Worm (Caenorhabditis elegans): ENCODE results near the gene W06G6.11.

W06G6.11 gene

DNA sequence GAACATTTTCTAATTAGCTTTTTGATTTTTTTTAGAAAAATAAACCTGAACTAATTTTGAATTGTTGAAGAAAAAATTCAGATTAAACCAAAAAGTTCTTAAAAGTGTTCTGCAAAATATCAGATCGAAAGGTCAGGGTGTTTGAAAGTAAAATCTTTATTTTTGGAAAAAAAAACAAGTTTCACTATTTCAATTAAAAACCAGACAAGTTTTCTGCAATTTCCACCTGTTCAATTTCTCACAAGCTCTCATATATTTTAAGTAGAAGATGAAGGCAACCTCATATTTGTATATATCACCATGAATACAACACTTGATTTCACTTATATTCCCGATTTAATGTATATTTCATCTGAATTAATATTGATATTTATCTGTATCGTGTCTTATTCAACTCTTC, 38.1 kb upstream of the W06G6.11 start, which contains the start of gene srz-102:
Gene srz-102, plus strand, starts transcription at position 301 of the 400 bp plus-strand sequence.
- TF ChIP-seq nhr-237 (tag; optimal IDR thresholded peaks at IDR 0.05): no peak
- no peak for TF ChIP-seq unc-39 (tag; optimal IDR thresholded peaks at IDR 0.05)
- TF ChIP-seq daf-12 (tag; optimal IDR thresholded peaks at IDR 0.05): no peak
- TF ChIP-seq fkh-2 (tag; optimal IDR thresholded peaks at IDR 0.05): no peak
- TF ChIP-seq nhr-28 (tag; optimal IDR thresholded peaks at IDR 0.05): no peak
- TF ChIP-seq ceh-82 (tag; optimal IDR thresholded peaks at IDR 0.05): no peak
- TF ChIP-seq ceh-16 (tag; optimal IDR thresholded peaks at IDR 0.05): no peak
- no peak for TF ChIP-seq zag-1 (tag; optimal IDR thresholded peaks at IDR 0.05)
- no peak for TF ChIP-seq mml-1 (tag; optimal IDR thresholded peaks at IDR 0.05)
- no peak for TF ChIP-seq lsy-12 (tag; optimal IDR thresholded peaks at IDR 0.05)
- TF ChIP-seq snpc-4 (tag; optimal IDR thresholded peaks at IDR 0.05): no peak
- TF ChIP-seq elt-3 (tag; optimal IDR thresholded peaks at IDR 0.05): no peak
- TF ChIP-seq pha-4 (tag; optimal IDR thresholded peaks at IDR 0.05): no peak
- TF ChIP-seq elt-1 (tag; optimal IDR thresholded peaks at IDR 0.05): no peak
- TF ChIP-seq lin-15B (tag; optimal IDR thresholded peaks at IDR 0.05): no peak
- no peak for TF ChIP-seq nhr-25 (tag; optimal IDR thresholded peaks at IDR 0.05)
- no peak for TF ChIP-seq fos-1 (tag; optimal IDR thresholded peaks at IDR 0.05)
- no peak for TF ChIP-seq fkh-10 (GFP tag; optimal IDR thresholded peaks at IDR 0.05)
- TF ChIP-seq eor-1 (tag; optimal IDR thresholded peaks at IDR 0.05): no peak

DNA sequence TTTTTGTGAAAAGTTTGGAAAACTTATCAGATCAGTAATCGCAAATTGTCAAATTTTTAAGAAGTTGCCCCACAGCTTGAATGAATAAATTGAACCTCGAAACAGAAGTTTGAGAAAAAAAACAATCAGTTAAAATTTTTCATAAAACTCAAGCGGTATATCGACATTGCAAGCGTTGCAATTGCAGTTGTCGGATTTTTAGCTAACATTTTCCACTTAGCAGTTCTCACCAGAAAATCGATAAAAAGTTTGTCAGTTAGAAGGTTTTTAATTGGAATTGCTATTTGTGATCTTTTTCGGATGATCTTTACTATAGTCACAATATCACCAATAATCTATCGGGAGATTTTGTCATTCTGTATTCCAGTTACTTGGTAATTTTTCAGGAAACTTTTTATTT, 36.6 kb upstream of the W06G6.11 start, which contains the start of gene srw-43:
Gene srw-43, plus strand, starts transcription at position 301 of the 400 bp plus-strand sequence.
- TF ChIP-seq ztf-4 (tag; optimal IDR thresholded peaks at IDR 0.05) (no peak), pqm-1 (tag; optimal IDR thresholded peaks at IDR 0.05) (no peak), ceh-28 (tag; optimal IDR thresholded peaks at IDR 0.05) (no peak), nhr-237 (tag; optimal IDR thresholded peaks at IDR 0.05) (no peak), egl-27 (tag; optimal IDR thresholded peaks at IDR 0.05) (no peak), mdl-1 (tag; optimal IDR thresholded peaks at IDR 0.05) (no peak), fkh-2 (tag; optimal IDR thresholded peaks at IDR 0.05) (no peak), elt-2 (tag; optimal IDR thresholded peaks at IDR 0.05) (no peak), lin-15B (tag; optimal IDR thresholded peaks at IDR 0.05) (no peak), nhr-11 (tag; optimal IDR thresholded peaks at IDR 0.05) (no peak), daf-12 (tag; optimal IDR thresholded peaks at IDR 0.05) (no peak)

DNA sequence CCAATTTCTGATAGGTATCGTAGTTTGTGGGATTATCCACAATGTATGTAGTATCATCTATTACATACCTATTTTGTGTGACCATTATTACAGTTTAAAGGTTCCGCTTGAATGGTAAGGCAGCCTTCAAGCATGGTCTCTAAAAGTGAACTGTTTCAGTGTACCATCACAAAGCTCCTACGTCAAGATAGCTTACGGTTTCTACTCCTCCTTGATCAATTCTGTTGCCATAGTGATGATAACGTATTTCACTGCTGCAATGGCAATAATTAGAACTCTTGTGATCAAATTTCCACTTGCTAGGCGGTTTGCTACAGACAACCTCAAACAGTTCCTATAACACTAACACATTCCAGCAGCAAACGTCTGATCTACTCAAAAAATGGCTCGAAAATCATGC, 34.3 kb upstream of the W06G6.11 start:
- no peak for TF ChIP-seq elt-2 (tag; optimal IDR thresholded peaks at IDR 0.05)
- no peak for TF ChIP-seq nhr-43 (tag; optimal IDR thresholded peaks at IDR 0.05; ENCODE audit: poor library complexity, severe bottlenecking)
- TF ChIP-seq nhr-28 (tag; optimal IDR thresholded peaks at IDR 0.05): no peak
- no peak for TF ChIP-seq egl-5 (tag; optimal IDR thresholded peaks at IDR 0.05)
- TF ChIP-seq fkh-10 (GFP tag; optimal IDR thresholded peaks at IDR 0.05): no peak
- no peak for TF ChIP-seq sea-2 (GFP tag; optimal IDR thresholded peaks at IDR 0.05)
- TF ChIP-seq ama-1 (optimal IDR thresholded peaks at IDR 0.05): no peak
- TF ChIP-seq tbx-2 (tag; optimal IDR thresholded peaks at IDR 0.05): no peak

DNA sequence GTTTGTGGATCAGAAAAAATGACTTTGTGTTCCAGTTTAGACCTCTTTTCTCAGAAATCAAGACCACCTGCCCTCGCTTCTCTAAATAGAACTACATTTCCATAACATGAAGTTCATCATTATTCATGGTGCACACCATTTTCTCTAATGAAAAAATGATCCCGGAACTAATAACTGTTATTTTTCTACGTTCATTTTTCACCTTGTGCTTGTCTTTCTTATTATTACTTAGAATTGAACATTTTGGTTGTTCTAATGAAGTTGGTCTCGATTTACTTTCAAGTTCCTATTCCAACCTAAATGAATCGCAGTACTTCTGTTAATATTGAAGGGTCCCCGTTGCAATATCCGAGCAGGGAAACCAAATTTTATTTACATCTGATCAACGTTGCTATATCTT, 33.8 kb upstream of the W06G6.11 start, which contains the start of gene srw-36:
Gene srw-36, plus strand, starts transcription at position 301 of the 400 bp plus-strand sequence.
- no peak for TF ChIP-seq zag-1 (tag; optimal IDR thresholded peaks at IDR 0.05)
- no peak for TF ChIP-seq ceh-16 (tag; optimal IDR thresholded peaks at IDR 0.05)
- TF ChIP-seq lin-15B (tag; optimal IDR thresholded peaks at IDR 0.05): no peak
- TF ChIP-seq fkh-2 (tag; optimal IDR thresholded peaks at IDR 0.05): no peak
- no peak for TF ChIP-seq jun-1 (tag; optimal IDR thresholded peaks at IDR 0.05)
- TF ChIP-seq nhr-76 (tag; optimal IDR thresholded peaks at IDR 0.05): no peak
- TF ChIP-seq lsy-12 (tag; optimal IDR thresholded peaks at IDR 0.05): no peak
- no peak for TF ChIP-seq nhr-43 (tag; optimal IDR thresholded peaks at IDR 0.05; ENCODE audit: poor library complexity, severe bottlenecking)
- TF ChIP-seq ztf-4 (tag; optimal IDR thresholded peaks at IDR 0.05): no peak
- TF ChIP-seq elt-3 (tag; optimal IDR thresholded peaks at IDR 0.05): no peak
- TF ChIP-seq ceh-82 (tag; optimal IDR thresholded peaks at IDR 0.05): no peak
- no peak for TF ChIP-seq ZK546.5 (tag; optimal IDR thresholded peaks at IDR 0.05)

DNA sequence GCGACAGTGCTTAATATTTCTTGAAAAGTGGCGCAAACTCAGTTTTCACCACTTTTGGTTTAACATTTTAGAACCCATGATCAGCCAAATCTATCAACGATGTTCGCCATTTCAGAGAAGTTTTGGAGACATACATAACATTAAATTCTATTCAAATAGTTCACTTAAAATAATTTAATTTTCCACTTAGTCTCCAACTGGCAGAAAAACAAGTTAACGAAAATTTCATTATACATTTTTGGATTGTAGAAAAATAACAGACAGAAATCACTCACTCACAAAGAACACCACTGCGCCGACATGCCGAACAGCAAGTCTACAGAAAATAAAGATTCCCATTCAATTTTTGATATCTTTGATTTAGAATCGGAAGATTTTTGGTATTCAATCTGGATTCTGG, 30.9 kb upstream of the W06G6.11 start, which contains the start of gene srw-44:
Gene srw-44, plus strand, starts transcription at position 301 of the 400 bp plus-strand sequence.
- TF ChIP-seq tbx-2 (tag; optimal IDR thresholded peaks at IDR 0.05): no peak
- no peak for TF ChIP-seq mml-1 (tag; optimal IDR thresholded peaks at IDR 0.05)
